Worm (Caenorhabditis elegans): Measurements from ENCODE around the gene Y25C1A.2.
A peak's percentile ranks its signal among the peaks of the same experiment; 100 is the strongest.

The Y25C1A.2 gene

ce11 chrII:3067896-3068295 is 44.5 kb upstream of the Y25C1A.2 start (continued):
- TF ChIP-seq Y56A3A.18 (GFP tag; IDR thresholded peaks at IDR 0.05) (no peak), nhr-90 (tag; optimal IDR thresholded peaks at IDR 0.05) (no peak), snpc-3.4 (tag; optimal IDR thresholded peaks at IDR 0.05) (no peak), hlh-12 (tag; optimal IDR thresholded peaks at IDR 0.05) (no peak)

- TF ChIP-seq F39B2.1 (GFP tag; IDR thresholded peaks at IDR 0.05) (no peak), bed-2 (GFP tag; IDR thresholded peaks at IDR 0.05) (no peak), K11D2.4 (GFP tag; IDR thresholded peaks at IDR 0.05) (no peak), Y56A3A.18 (GFP tag; IDR thresholded peaks at IDR 0.05) (no peak), ceh-100 (GFP tag; IDR thresholded peaks at IDR 0.05) (no peak), cebp-1 (GFP tag; IDR thresholded peaks at IDR 0.05) (no peak), cebp-1 (tag; optimal IDR thresholded peaks at IDR 0.05) (no peak), ccch-3 (GFP tag; optimal IDR thresholded peaks at IDR 0.05) (no peak), nhr-120 (GFP tag; IDR thresholded peaks at IDR 0.05) (no peak), tlf-1 (GFP tag; optimal IDR thresholded peaks at IDR 0.05) (no peak), hlh-12 (tag; optimal IDR thresholded peaks at IDR 0.05) (no peak), hrde-1 (tag; optimal IDR thresholded peaks at IDR 0.05; ENCODE audit: borderline replicate concordance) (no peak), rec-8 (tag; optimal IDR thresholded peaks at IDR 0.05) (no peak), ceh-58 (GFP tag; IDR thresholded peaks at IDR 0.05) (no peak), ztf-26 (tag; optimal IDR thresholded peaks at IDR 0.05) (no peak), mel-28 (tag; optimal IDR thresholded peaks at IDR 0.05; ENCODE audit: borderline replicate concordance) (no peak), pbrm-1 (GFP tag; IDR thresholded peaks at IDR 0.05) (no peak), B0019.2 (GFP tag; conservative IDR thresholded peaks at IDR 0.05) (no peak), unc-130 (GFP tag; optimal IDR thresholded peaks at IDR 0.05) (no peak), ceh-27 (GFP tag; optimal IDR thresholded peaks at IDR 0.05) (no peak)
Observed at ce11 chrII:3068646-3069045, 43.8 kb upstream of the Y25C1A.2 start.

ce11 chrII:3070182-3070581 is 42.2 kb upstream of the Y25C1A.2 start:
- no peak for TF ChIP-seq sea-2 (GFP tag; IDR thresholded peaks at IDR 0.05)
- TF ChIP-seq K11D2.4 (GFP tag; IDR thresholded peaks at IDR 0.05) = no peak

ce11 chrII:3071012-3071749 is 41.2 kb upstream of the Y25C1A.2 start, which contains the start of gene Y25C1A.7:
Y25C1A.7 (minus strand) TSS chrII:3071062.
- TF ChIP-seq ceh-79 (tag; optimal IDR thresholded peaks at IDR 0.05) (no peak), let-607 (tag; optimal IDR thresholded peaks at IDR 0.05) (peak; percentile 78 to 92)

ce11 chrII:3076915-3077314 is 35.5 kb upstream of the Y25C1A.2 start, which contains the start of gene Y25C1A.8:
Y25C1A.8 (minus strand) TSS chrII:3076959.
- TF ChIP-seq mcd-1 (GFP tag; IDR thresholded peaks at IDR 0.05) = peak; percentile 92
- TF ChIP-seq gei-17 (GFP tag; optimal IDR thresholded peaks at IDR 0.05) = peak; percentile 74
- TF ChIP-seq C17E4.6 (GFP tag; IDR thresholded peaks at IDR 0.05) = no peak; the same call in 1 of the 2 replicates
- TF ChIP-seq him-1 (tag; optimal IDR thresholded peaks at IDR 0.05) = peak; percentile 30
- no peak for TF ChIP-seq nfya-2 (GFP tag; IDR thresholded peaks at IDR 0.05)
- TF ChIP-seq aptf-2 (GFP tag; conservative IDR thresholded peaks at IDR 0.05) = no peak
- peak; percentile 96 for TF ChIP-seq pbrm-1 (GFP tag; IDR thresholded peaks at IDR 0.05)
- peak; percentile 37 for TF ChIP-seq dpl-1 (GFP tag; optimal IDR thresholded peaks at IDR 0.05)
- TF ChIP-seq aptf-3 (GFP tag; IDR thresholded peaks at IDR 0.05) = no peak
- peak; percentile 70 for TF ChIP-seq F22D6.2 (tag; optimal IDR thresholded peaks at IDR 0.05)
- TF ChIP-seq madf-6 (GFP tag; IDR thresholded peaks at IDR 0.05) = peak; percentile 88
- peak; percentile 70 for TF ChIP-seq F49E8.2 (tag; optimal IDR thresholded peaks at IDR 0.05; ENCODE audit: insufficient read depth)
- no peak for TF ChIP-seq T26A5.8 (tag; optimal IDR thresholded peaks at IDR 0.05)
- no peak for TF ChIP-seq rec-8 (tag; optimal IDR thresholded peaks at IDR 0.05)
- peak; percentile 51 for TF ChIP-seq snpc-1.3 (tag; optimal IDR thresholded peaks at IDR 0.05; ENCODE audit: insufficient read depth)
- TF ChIP-seq K12H6.12 (tag; optimal IDR thresholded peaks at IDR 0.05) = peak; percentile 70
- TF ChIP-seq nhr-80 (tag; optimal IDR thresholded peaks at IDR 0.05) = peak; percentile 41
- TF ChIP-seq xnd-1 (tag; optimal IDR thresholded peaks at IDR 0.05) = peak; percentile 69
- TF ChIP-seq sptf-2 (GFP tag; optimal IDR thresholded peaks at IDR 0.05) = no peak
